Worm (Caenorhabditis elegans): Measurements from ENCODE around the gene Y69E1A.1.

Y69E1A.1 gene

ce11 chrIV:10900083-10900482 is 48.6 kb downstream of the Y69E1A.1 start, which contains the start of gene srlf-30:
Gene srlf-30 (plus strand): TSS chrIV:10900383.
- TF ChIP-seq F49E8.2 (tag; optimal IDR thresholded peaks at IDR 0.05; ENCODE audit: insufficient read depth): no peak
- no peak for TF ChIP-seq ets-4 (GFP tag; optimal IDR thresholded peaks at IDR 0.05)
- no peak for TF ChIP-seq unc-62 (GFP tag; optimal IDR thresholded peaks at IDR 0.05)
- TF ChIP-seq tbp1 (GFP tag; optimal IDR thresholded peaks at IDR 0.05): no peak
- TF ChIP-seq T07F8.4 (tag; optimal IDR thresholded peaks at IDR 0.05): no peak
- TF ChIP-seq atf-7 (tag; optimal IDR thresholded peaks at IDR 0.05): no peak
- no peak for TF ChIP-seq lsy-27 (tag; optimal IDR thresholded peaks at IDR 0.05; ENCODE audit: borderline replicate concordance, insufficient read depth)
- TF ChIP-seq B0019.2 (GFP tag; conservative IDR thresholded peaks at IDR 0.05): no peak
- TF ChIP-seq K12H6.12 (tag; optimal IDR thresholded peaks at IDR 0.05): no peak

DNA sequence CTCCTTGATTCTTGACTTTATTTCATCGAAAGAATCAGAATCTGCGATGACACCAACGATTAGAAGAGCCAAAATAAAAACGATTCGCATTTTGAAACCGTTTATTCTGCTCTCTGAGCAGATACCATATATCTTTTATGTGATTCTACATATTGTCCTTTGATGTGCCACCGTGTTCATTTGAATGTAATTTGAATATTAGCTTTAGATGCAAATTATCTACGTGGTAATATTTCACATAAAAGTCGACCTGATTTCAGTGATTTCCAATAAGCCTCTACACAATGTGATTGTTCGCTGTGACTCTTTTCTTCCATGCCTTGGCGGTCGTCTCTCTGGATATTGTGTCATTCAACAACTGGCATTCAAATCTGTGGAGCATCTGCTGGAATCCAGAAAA is 49.6 kb downstream of the Y69E1A.1 start, which contains the start of the genes F13E9.9 and F13E9.19:
TSS of gene F13E9.9 (minus strand) at position 101 of the 400 bp plus-strand sequence.
TSS of gene F13E9.19 (plus strand) at position 316 of the 400 bp plus-strand sequence.
- no peak for TF ChIP-seq him-1 (tag; optimal IDR thresholded peaks at IDR 0.05)
- no peak for TF ChIP-seq snpc-1.1 (tag; optimal IDR thresholded peaks at IDR 0.05; ENCODE audit: insufficient read depth)
- no peak for TF ChIP-seq lin-35 (GFP tag; optimal IDR thresholded peaks at IDR 0.05)
- no peak for TF ChIP-seq hlh-26 (GFP tag; conservative IDR thresholded peaks at IDR 0.05)
- no peak for TF ChIP-seq akir-1 (GFP tag; optimal IDR thresholded peaks at IDR 0.05)
- no peak for TF ChIP-seq ztf-28 (GFP tag; IDR thresholded peaks at IDR 0.05)
- no peak for TF ChIP-seq F57C9.4 (tag; optimal IDR thresholded peaks at IDR 0.05)
- no peak for TF ChIP-seq snpc-4 (GFP tag; optimal IDR thresholded peaks at IDR 0.05)
- no peak for TF ChIP-seq snpc-4 (tag; optimal IDR thresholded peaks at IDR 0.05)
- no peak for TF ChIP-seq C17E4.6 (GFP tag; IDR thresholded peaks at IDR 0.05)
- TF ChIP-seq F22D6.2 (tag; optimal IDR thresholded peaks at IDR 0.05): no peak
- TF ChIP-seq aptf-2 (GFP tag; conservative IDR thresholded peaks at IDR 0.05): no peak
- TF ChIP-seq egl-44 (GFP tag; IDR thresholded peaks at IDR 0.05): no peak
- no peak for TF ChIP-seq Y53F4B.3 (GFP tag; IDR thresholded peaks at IDR 0.05)
- TF ChIP-seq snpc-3.4 (tag; optimal IDR thresholded peaks at IDR 0.05): no peak
- no peak for TF ChIP-seq ztf-26 (tag; optimal IDR thresholded peaks at IDR 0.05)
- TF ChIP-seq rpc-1 (optimal IDR thresholded peaks at IDR 0.05): no peak
- TF ChIP-seq rpc-1 (tag; optimal IDR thresholded peaks at IDR 0.05): no peak
- TF ChIP-seq Y56A3A.18 (GFP tag; IDR thresholded peaks at IDR 0.05): no peak
- no peak for TF ChIP-seq B0261.1 (tag; optimal IDR thresholded peaks at IDR 0.05)
- TF ChIP-seq Y53G8AR.9 (GFP tag; conservative IDR thresholded peaks at IDR 0.05): no peak
- no peak for TF ChIP-seq dpff-1 (tag; optimal IDR thresholded peaks at IDR 0.05)

DNA sequence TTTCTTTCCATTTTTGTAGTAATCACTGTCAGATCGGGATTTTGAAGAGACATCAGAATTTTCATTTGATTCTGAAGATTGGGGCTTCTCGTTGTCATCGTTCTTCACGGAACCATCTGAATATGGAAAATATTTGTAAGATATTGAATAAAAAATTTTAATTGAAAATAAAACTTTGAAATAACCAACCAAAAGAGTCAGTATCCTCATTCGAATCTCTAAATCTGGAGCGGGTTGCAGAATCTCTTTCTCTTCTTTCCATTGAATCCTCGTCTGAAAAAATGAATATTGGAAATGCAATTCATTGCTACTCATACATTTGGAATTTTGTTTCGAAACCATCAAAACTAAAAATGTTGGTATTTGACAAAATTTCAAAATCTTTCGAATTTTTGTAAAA is 50.5 kb downstream of the Y69E1A.1 start:
- TF ChIP-seq F57C9.4 (tag; optimal IDR thresholded peaks at IDR 0.05): no peak

Measured in whole organism, young adult.